Worm (Caenorhabditis elegans) whole organism, L4 larva: ENCODE results near the gene emb-27.

Source experiments
- F37D6.2 ChIP-seq: sonication (generic microtip); optimal IDR thresholded peaks from 2 replicates; lab custom pipeline; 2016; ENCODE audit warnings: mild to moderate bottlenecking, missing genetic modification characterization, missing compliant biosample characterization
- F44E2.7 ChIP-seq: fragments of 200-800 bp; sonication (Bioruptor generic); IDR thresholded peaks from 2 replicates; pipeline ENCODE4 v2.1.2; 2022; ENCODE audit warnings: missing genetic modification characterization, missing compliant biosample characterization
- Y105C5A.15 ChIP-seq: fragments of 200-800 bp; sonication (Bioruptor generic); IDR thresholded peaks from 2 replicates; pipeline ENCODE4 v1.3.6; 2022; ENCODE audit warnings: missing genetic modification characterization, missing compliant biosample characterization
- Y48G9A.11 ChIP-seq: fragments of 200-800 bp; sonication (Bioruptor generic); IDR thresholded peaks from 2 replicates; pipeline ENCODE4 v1.3.6; 2022; ENCODE audit warnings: missing genetic modification reagents, missing genetic modification characterization, missing compliant biosample characterization
- Y5F2A.4 ChIP-seq: fragments of 200-800 bp; sonication (Bioruptor generic); optimal IDR thresholded peaks from 2 replicates; lab custom pipeline; 2018; ENCODE audit warnings: mild to moderate bottlenecking, missing genetic modification characterization, missing compliant biosample characterization
- Y75B8A.6 ChIP-seq: fragments of 200-800 bp; sonication (Bioruptor generic); IDR thresholded peaks from 2 replicates; pipeline ENCODE4 v1.3.6; 2022; ENCODE audit warnings: missing genetic modification reagents, missing genetic modification characterization, missing compliant biosample characterization
- ama-1 ChIP-seq: fragments of 150-350 bp; optimal IDR thresholded peaks from 2 replicates; lab custom pipeline; 2014; ENCODE audit warnings: inconsistent platforms, mixed read lengths
- arid-1 ChIP-seq: fragments of 200-800 bp; sonication (Bioruptor generic); conservative IDR thresholded peaks from 2 replicates; pipeline ENCODE4 v1.3.6; 2022; ENCODE audit warnings: missing genetic modification reagents, missing genetic modification characterization, missing compliant biosample characterization
- ceh-28 ChIP-seq: fragments of 150-350 bp; optimal IDR thresholded peaks from 2 replicates; lab custom pipeline; 2014; ENCODE audit warnings: missing biosample characterization, missing genetic modification reagents, missing genetic modification characterization
- ceh-82 ChIP-seq: sonication (generic microtip); optimal IDR thresholded peaks from 2 replicates; lab custom pipeline; 2017; ENCODE audit warnings: missing biosample characterization, missing genetic modification characterization
- cey-2 ChIP-seq: sonication (generic microtip); optimal IDR thresholded peaks from 3 replicates; lab custom pipeline; 2017; ENCODE audit warnings: missing genetic modification characterization, mild to moderate bottlenecking, missing compliant biosample characterization, antibody characterized with exemption, borderline replicate concordance; ENCODE audit not compliant: insufficient read depth
- daf-16 ChIP-seq, 3 experiments: sonication (generic microtip); optimal IDR thresholded peaks; 2 replicates each; lab custom pipeline; 2016 to 2017; ENCODE audit warnings: missing genetic modification characterization in 3 of 3, missing genetic modification reagents in 3 of 3, mild to moderate bottlenecking in 2 of 3, missing compliant biosample characterization in 2 of 3, missing biosample characterization in 1 of 3, moderate library complexity in 1 of 3
- daf-19 ChIP-seq: fragments of 200-800 bp; sonication (Bioruptor generic); conservative IDR thresholded peaks from 2 replicates; pipeline ENCODE4 v1.3.6; 2022; ENCODE audit warnings: missing genetic modification characterization, missing compliant biosample characterization
- daf-8 ChIP-seq: fragments of 200-800 bp; sonication (Bioruptor generic); IDR thresholded peaks from 2 replicates; pipeline ENCODE4 v1.3.6; 2022; ENCODE audit warnings: missing genetic modification characterization, missing compliant biosample characterization
- dmd-6 ChIP-seq: fragments of 200-800 bp; sonication (Bioruptor generic); IDR thresholded peaks from 2 replicates; pipeline ENCODE4 v1.3.6; 2022; ENCODE audit warnings: missing genetic modification reagents, missing genetic modification characterization, missing compliant biosample characterization
- dmd-9 ChIP-seq: fragments of 200-800 bp; sonication (Bioruptor generic); IDR thresholded peaks from 2 replicates; pipeline ENCODE4 v1.3.6; 2022; ENCODE audit warnings: missing genetic modification reagents, missing genetic modification characterization, missing compliant biosample characterization
- duxl-1 ChIP-seq: sonication (generic microtip); optimal IDR thresholded peaks from 2 replicates; lab custom pipeline; 2016; ENCODE audit warnings: mild to moderate bottlenecking, missing genetic modification characterization, moderate library complexity, missing compliant biosample characterization; ENCODE audit not compliant: poor library complexity
- dve-1 ChIP-seq: sonication (generic microtip); optimal IDR thresholded peaks from 2 replicates; lab custom pipeline; 2017; ENCODE audit warnings: antibody characterized with exemption, mild to moderate bottlenecking, missing genetic modification characterization, missing compliant biosample characterization; ENCODE audit not compliant: insufficient read depth
- egl-27 ChIP-seq: sonication (generic microtip); optimal IDR thresholded peaks from 3 replicates; lab custom pipeline; 2017; ENCODE audit warnings: missing biosample characterization, missing genetic modification reagents, missing genetic modification characterization
- egl-43 ChIP-seq: fragments of 200-800 bp; sonication (Bioruptor generic); IDR thresholded peaks from 2 replicates; pipeline ENCODE4 v1.3.6; 2022; ENCODE audit warnings: missing genetic modification reagents, missing genetic modification characterization, missing compliant biosample characterization
- fkh-10 ChIP-seq: fragments of 150-350 bp; optimal IDR thresholded peaks from 2 replicates; lab custom pipeline; 2014; ENCODE audit warnings: missing biosample characterization, missing genetic modification reagents, missing genetic modification characterization
- fos-1 ChIP-seq: fragments of 150-350 bp; optimal IDR thresholded peaks from 2 replicates; lab custom pipeline; 2014; ENCODE audit warnings: missing biosample characterization, missing genetic modification characterization
- hlh-11 ChIP-seq: fragments of 200-800 bp; sonication (Bioruptor generic); optimal IDR thresholded peaks from 2 replicates; lab custom pipeline; 2018; ENCODE audit warnings: mild to moderate bottlenecking, missing genetic modification characterization, missing compliant biosample characterization
- lin-13 ChIP-seq: fragments of 150-350 bp; optimal IDR thresholded peaks from 2 replicates; lab custom pipeline; 2014; ENCODE audit warnings: missing biosample characterization, missing genetic modification reagents, missing genetic modification characterization
- lin-38 ChIP-seq: fragments of 200-800 bp; sonication (Bioruptor generic); IDR thresholded peaks from 2 replicates; pipeline ENCODE4 v1.3.6; 2022; ENCODE audit warnings: missing genetic modification reagents, missing genetic modification characterization, missing compliant biosample characterization
- lin-39 ChIP-seq: fragments of 150-350 bp; optimal IDR thresholded peaks from 2 replicates; lab custom pipeline; 2014; ENCODE audit warnings: missing biosample characterization, missing genetic modification reagents, missing genetic modification characterization
- lsy-2 ChIP-seq, 2 experiments: fragments of 150-350 bp in 1 of 2; sonication (generic microtip) in 1 of 2; optimal IDR thresholded peaks; 2 replicates each; lab custom pipeline; 2014 to 2017; ENCODE audit warnings: missing biosample characterization in 2 of 2, missing genetic modification characterization in 2 of 2
- madf-9 ChIP-seq: fragments of 200-800 bp; sonication (Bioruptor generic); conservative IDR thresholded peaks from 2 replicates; pipeline ENCODE4 v1.3.6; 2022; ENCODE audit warnings: missing genetic modification reagents, missing genetic modification characterization, missing compliant biosample characterization
- mdt-29 ChIP-seq: fragments of 200-800 bp; sonication (Bioruptor generic); IDR thresholded peaks from 2 replicates; pipeline ENCODE4 v1.3.6; 2022; ENCODE audit warnings: missing genetic modification reagents, missing genetic modification characterization, missing compliant biosample characterization
- mes-2 ChIP-seq: sonication (generic microtip); optimal IDR thresholded peaks from 2 replicates; lab custom pipeline; 2016; ENCODE audit warnings: missing genotype, mild to moderate bottlenecking, missing genetic modification characterization, missing compliant biosample characterization; ENCODE audit not compliant: poor library complexity, severe bottlenecking
- mxl-3 ChIP-seq: fragments of 200-800 bp; sonication (Bioruptor generic); optimal IDR thresholded peaks from 2 replicates; lab custom pipeline; 2018; ENCODE audit warnings: mild to moderate bottlenecking, missing genetic modification characterization, missing compliant biosample characterization
- nhr-102 ChIP-seq: sonication (generic microtip); optimal IDR thresholded peaks from 2 replicates; lab custom pipeline; 2016; ENCODE audit warnings: mild to moderate bottlenecking, missing genetic modification characterization, moderate library complexity, missing compliant biosample characterization
- nhr-11 ChIP-seq: fragments of 150-350 bp; optimal IDR thresholded peaks from 2 replicates; lab custom pipeline; 2014; ENCODE audit warnings: missing biosample characterization, missing genetic modification characterization
- nhr-237 ChIP-seq: sonication (generic microtip); optimal IDR thresholded peaks from 2 replicates; lab custom pipeline; 2017; ENCODE audit warnings: missing biosample characterization, missing genetic modification characterization
- nhr-41 ChIP-seq: fragments of 200-800 bp; sonication (Bioruptor generic); IDR thresholded peaks from 2 replicates; pipeline ENCODE4 v1.3.6; 2022; ENCODE audit warnings: missing genetic modification reagents, missing genetic modification characterization, missing compliant biosample characterization
- nhr-48 ChIP-seq: sonication (generic microtip); optimal IDR thresholded peaks from 2 replicates; lab custom pipeline; 2016; ENCODE audit warnings: mild to moderate bottlenecking, missing genetic modification characterization, missing compliant biosample characterization
- nhr-76 ChIP-seq: fragments of 150-350 bp; optimal IDR thresholded peaks from 2 replicates; lab custom pipeline; 2014; ENCODE audit warnings: missing biosample characterization, missing genetic modification characterization
- pha-4 ChIP-seq, 2 experiments: fragments of 150-350 bp in 1 of 2; fragments of 200-800 bp in 1 of 2; sonication (Bioruptor generic) in 1 of 2; IDR thresholded peaks in 1 of 2; optimal IDR thresholded peaks in 1 of 2; 2 replicates each; pipeline versions ENCODE4 v1.3.6 to Lab custom; 2014 to 2022; ENCODE audit warnings: missing genetic modification characterization in 2 of 2, missing genetic modification reagents in 2 of 2, missing biosample characterization in 1 of 2, missing compliant biosample characterization in 1 of 2
- php-3 ChIP-seq: fragments of 200-800 bp; sonication (Bioruptor generic); IDR thresholded peaks from 2 replicates; pipeline ENCODE4 v1.3.6; 2022; ENCODE audit warnings: missing genetic modification reagents, missing genetic modification characterization, missing compliant biosample characterization
- skn-1 ChIP-seq: fragments of 150-350 bp; optimal IDR thresholded peaks from 2 replicates; lab custom pipeline; 2014; ENCODE audit warnings: missing biosample characterization, missing genetic modification characterization
- snpc-4 ChIP-seq: fragments of 150-350 bp; optimal IDR thresholded peaks from 2 replicates; lab custom pipeline; 2014; ENCODE audit warnings: missing biosample characterization, missing genetic modification characterization
- tag-97 ChIP-seq: fragments of 200-800 bp; sonication (Bioruptor generic); IDR thresholded peaks from 2 replicates; pipeline ENCODE4 v1.3.6; 2022; ENCODE audit warnings: missing genetic modification characterization, missing compliant biosample characterization
- unc-39 ChIP-seq: sonication (generic microtip); optimal IDR thresholded peaks from 2 replicates; lab custom pipeline; 2017; ENCODE audit warnings: missing biosample characterization, missing genetic modification characterization
- vab-7 ChIP-seq: fragments of 200-800 bp; sonication (Bioruptor generic); IDR thresholded peaks from 2 replicates; pipeline ENCODE4 v1.3.6; 2022; ENCODE audit warnings: missing genetic modification reagents, missing genetic modification characterization, missing compliant biosample characterization
- zfp-2 ChIP-seq: sonication (generic microtip); optimal IDR thresholded peaks from 2 replicates; lab custom pipeline; 2016; ENCODE audit warnings: mild to moderate bottlenecking, missing genetic modification characterization, missing compliant biosample characterization
- zfp-3 ChIP-seq: fragments of 200-800 bp; sonication (Bioruptor generic); conservative IDR thresholded peaks from 2 replicates; pipeline ENCODE4 v1.3.6; 2022; ENCODE audit warnings: missing genetic modification reagents, missing genetic modification characterization, missing compliant biosample characterization
- zip-11 ChIP-seq: fragments of 200-800 bp; sonication (Bioruptor generic); IDR thresholded peaks from 2 replicates; pipeline ENCODE4 v1.3.6; 2022; ENCODE audit warnings: missing genetic modification characterization, missing compliant biosample characterization
- zip-2 ChIP-seq: fragments of 150-350 bp; optimal IDR thresholded peaks from 2 replicates; lab custom pipeline; 2014; ENCODE audit warnings: missing biosample characterization, missing genetic modification characterization
- ztf-11 ChIP-seq: fragments of 150-350 bp; optimal IDR thresholded peaks from 2 replicates; lab custom pipeline; 2014; ENCODE audit warnings: missing biosample characterization, missing genetic modification characterization

Gene emb-27

ce11 chrII:8128273-8129039 lies 33.5 kb downstream of the emb-27 start:
- TF ChIP-seq daf-19 (GFP tag; lab: Robert Waterston, UW) (no peak), mxl-3 (GFP tag; lab: Kevin White, UChicago) (peak; percentile 74), zfp-2 (no peak), zip-2 (tag; lab: Kevin White, UChicago) (peak; percentile 94), Y105C5A.15 (no peak), pha-4 (GFP tag; IDR thresholded peaks at IDR 0.05; lab: Robert Waterston, UW) (peak; percentile 70; the same call in 1 of the 2 replicates), pha-4 (tag; optimal IDR thresholded peaks at IDR 0.05; lab: Kevin White, UChicago) (no peak), vab-7 (no peak), nhr-48 (peak; percentile 17), lin-38 (GFP tag; lab: Robert Waterston, UW) (peak; percentile 13; the same call in 1 of the 2 replicates), lsy-2 (tag; optimal IDR thresholded peaks at IDR 0.05; lab: Kevin White, UChicago) (peak; percentile 34 to 61), arid-1 (no peak), cey-2 (tag; lab: Kevin White, UChicago) (no peak), ceh-82 (no peak), nhr-76 (tag; lab: Kevin White, UChicago) (no peak), egl-27 (no peak), egl-43 (peak; percentile 72), nhr-102 (no peak), ztf-11 (tag; lab: Kevin White, UChicago) (no peak), zip-11 (GFP tag; lab: Robert Waterston, UW) (no peak), madf-9 (no peak), tag-97 (no peak), zfp-3 (GFP tag; lab: Robert Waterston, UW) (no peak), nhr-11 (tag; lab: Kevin White, UChicago) (no peak), mes-2 (tag; lab: Kevin White, UChicago) (peak; percentile 66), Y75B8A.6 (GFP tag; lab: Robert Waterston, UW) (no peak), fkh-10 (GFP tag; lab: Kevin White, UChicago) (no peak), lin-39 (tag; lab: Kevin White, UChicago) (no peak), F37D6.2 (peak; percentile 8), Y48G9A.11 (no peak), lin-13 (GFP tag; lab: Kevin White, UChicago) (peak; percentile 0), ceh-28 (no peak), skn-1 (tag; lab: Kevin White, UChicago) (no peak), snpc-4 (tag; lab: Kevin White, UChicago) (no peak), Y5F2A.4 (no peak), nhr-41 (no peak), daf-8 (GFP tag; lab: Robert Waterston, UW) (no peak), php-3 (GFP tag; lab: Robert Waterston, UW) (0 out of 2 replicates have a peak, but pooled peaks have one; percentile 12), unc-39 (tag; lab: Kevin White, UChicago) (no peak), daf-16 (GFP tag; optimal IDR thresholded peaks at IDR 0.05; lab: Kevin White, UChicago) (peak in 1 of 2 experiments; percentile 30), daf-16 (tag; optimal IDR thresholded peaks at IDR 0.05; lab: Kevin White, UChicago) (peak; percentile 7), nhr-237 (tag; lab: Kevin White, UChicago) (no peak), F44E2.7 (GFP tag; lab: Robert Waterston, UW) (no peak), fos-1 (tag; lab: Kevin White, UChicago) (no peak), mdt-29 (GFP tag; lab: Robert Waterston, UW) (no peak), hlh-11 (tag; lab: Kevin White, UChicago) (peak; percentile 72), ama-1 (lab: Kevin White, UChicago) (no peak), dmd-9 (GFP tag; lab: Robert Waterston, UW) (no peak), dve-1 (tag; lab: Kevin White, UChicago) (peak; percentile 65), dmd-6 (GFP tag; lab: Robert Waterston, UW) (peak; percentile 69), duxl-1 (tag; lab: Kevin White, UChicago) (no peak)
